Fruit fly (Drosophila melanogaster) whole organism, embryonic: ENCODE results near the gene CG9747.

ENCODE experiments used
- Bdp1 ChIP-seq: fragments of 200-800 bp; sonication (Bioruptor generic); optimal IDR thresholded peaks from 3 replicates; lab custom pipeline; 2016; ENCODE audit warnings: missing biosample characterization, missing genetic modification characterization
- CG10321 ChIP-seq: fragments of 200-800 bp; sonication (Bioruptor generic); IDR thresholded peaks from 2 replicates; pipeline ENCODE4 v1.3.6; 2022; ENCODE audit warnings: missing biosample characterization, missing genetic modification characterization
- CG11695 ChIP-seq: fragments of 200-800 bp; sonication (Bioruptor generic); IDR thresholded peaks from 3 replicates; pipeline ENCODE4 v1.3.6; 2022; ENCODE audit warnings: missing biosample characterization, missing genetic modification characterization
- CG12155 ChIP-seq: fragments of 200-800 bp; sonication (Bioruptor generic); optimal IDR thresholded peaks from 3 replicates; lab custom pipeline; 2016; ENCODE audit warnings: missing biosample characterization, missing genetic modification characterization
- CG12942 ChIP-seq: fragments of 200-800 bp; sonication (Bioruptor generic); optimal IDR thresholded peaks from 3 replicates; lab custom pipeline; 2016; ENCODE audit warnings: missing biosample characterization, missing genetic modification characterization
- CG16815 ChIP-seq: fragments of 200-800 bp; sonication (Bioruptor generic); optimal IDR thresholded peaks from 3 replicates; lab custom pipeline; 2017; ENCODE audit warnings: missing biosample characterization, mild to moderate bottlenecking, missing genetic modification characterization
- CG17802 ChIP-seq: fragments of 200-800 bp; sonication (Bioruptor generic); optimal IDR thresholded peaks from 2 replicates; lab custom pipeline; 2018; ENCODE audit warnings: missing biosample characterization, mild to moderate bottlenecking, missing genetic modification characterization, moderate library complexity
- CG18262 ChIP-seq: fragments of 200-800 bp; optimal IDR thresholded peaks from 3 replicates; lab custom pipeline; 2019; ENCODE audit warnings: missing biosample characterization, mild to moderate bottlenecking, missing genetic modification characterization, moderate library complexity
- CG2875 ChIP-seq: fragments of 200-800 bp; sonication (Bioruptor generic); optimal IDR thresholded peaks from 2 replicates; lab custom pipeline; 2017; ENCODE audit warnings: missing biosample characterization, mild to moderate bottlenecking, missing genetic modification characterization, missing genetic modification reagents
- CG30431 ChIP-seq: fragments of 200-800 bp; sonication (Bioruptor generic); optimal IDR thresholded peaks from 2 replicates; lab custom pipeline; 2017; ENCODE audit warnings: missing biosample characterization, missing genetic modification characterization
- CG31441 ChIP-seq: fragments of 200-800 bp; sonication (Bioruptor generic); IDR thresholded peaks from 2 replicates; pipeline ENCODE4 v1.3.6; 2022; ENCODE audit warnings: missing biosample characterization, missing genetic modification characterization
- CG3726 ChIP-seq: fragments of 200-800 bp; sonication (Bioruptor generic); IDR thresholded peaks from 3 replicates; pipeline ENCODE4, ENCODE4 v1.3.6; 2022; ENCODE audit warnings: missing biosample characterization, missing genetic modification characterization
- CG43689 ChIP-seq: fragments of 200-800 bp; sonication (Bioruptor generic); IDR thresholded peaks from 2 replicates; pipeline ENCODE4 v1.3.6; 2022; ENCODE audit warnings: missing biosample characterization, missing genetic modification characterization
- CG4404 ChIP-seq: fragments of 200-800 bp; sonication (Bioruptor generic); IDR thresholded peaks from 2 replicates; pipeline ENCODE4 v1.3.6; 2022; ENCODE audit warnings: missing biosample characterization, missing genetic modification characterization
- CG8281 ChIP-seq: fragments of 200-800 bp; sonication (Bioruptor generic); optimal IDR thresholded peaks from 2 replicates; lab custom pipeline; 2018; ENCODE audit warnings: missing biosample characterization, mild to moderate bottlenecking, missing genetic modification characterization, moderate library complexity
- CG8924 ChIP-seq: fragments of 200-800 bp; optimal IDR thresholded peaks from 3 replicates; lab custom pipeline; 2019; ENCODE audit warnings: missing biosample characterization, mild to moderate bottlenecking, missing genetic modification characterization, moderate library complexity
- CG9876 ChIP-seq: fragments of 200-800 bp; sonication (Bioruptor generic); optimal IDR thresholded peaks from 2 replicates; lab custom pipeline; 2016; ENCODE audit warnings: missing biosample characterization, missing genetic modification characterization
- CHES-1-like ChIP-seq: fragments of 200-800 bp; sonication (Bioruptor generic); optimal IDR thresholded peaks from 2 replicates; lab custom pipeline; 2016; ENCODE audit warnings: missing biosample characterization, missing genetic modification characterization
- Dip3 ChIP-seq: fragments of 200-800 bp; sonication (Bioruptor generic); optimal IDR thresholded peaks from 3 replicates; lab custom pipeline; 2016; ENCODE audit warnings: missing biosample characterization, missing genetic modification characterization
- E2f2 ChIP-seq: fragments of 200-800 bp; sonication (Bioruptor generic); IDR thresholded peaks from 2 replicates; pipeline ENCODE4 v1.3.6; 2022; ENCODE audit warnings: missing biosample characterization, missing genetic modification characterization
- Fer2 ChIP-seq: fragments of 200-800 bp; sonication (Bioruptor generic); optimal IDR thresholded peaks from 2 replicates; lab custom pipeline; 2018; ENCODE audit warnings: missing biosample characterization, mild to moderate bottlenecking, missing genetic modification characterization, moderate library complexity
- Fer3 ChIP-seq: fragments of 200-800 bp; sonication (Bioruptor generic); optimal IDR thresholded peaks from 2 replicates; lab custom pipeline; 2018; ENCODE audit warnings: missing biosample characterization, mild to moderate bottlenecking, missing genetic modification characterization, moderate library complexity
- HLH3B ChIP-seq: fragments of 200-800 bp; sonication (Bioruptor generic); IDR thresholded peaks from 2 replicates; pipeline ENCODE4 v1.3.6; 2022; ENCODE audit warnings: missing biosample characterization, missing genetic modification characterization
- HLHmδ ChIP-seq: fragments of 200-800 bp; sonication (Bioruptor generic); optimal IDR thresholded peaks from 2 replicates; lab custom pipeline; 2018; ENCODE audit warnings: missing biosample characterization, mild to moderate bottlenecking, missing genetic modification characterization, moderate library complexity
- HmgZ ChIP-seq: fragments of 200-800 bp; sonication (Bioruptor generic); optimal IDR thresholded peaks from 2 replicates; lab custom pipeline; 2018; ENCODE audit warnings: missing biosample characterization, mild to moderate bottlenecking, missing genetic modification characterization
- NC2α ChIP-seq: fragments of 200-800 bp; sonication (Bioruptor generic); optimal IDR thresholded peaks from 2 replicates; lab custom pipeline; 2016; ENCODE audit warnings: missing biosample characterization, missing genetic modification characterization
- NC2β ChIP-seq: fragments of 200-800 bp; sonication (Bioruptor generic); optimal IDR thresholded peaks from 2 replicates; lab custom pipeline; 2016; ENCODE audit warnings: missing biosample characterization, missing genetic modification characterization
- Oli ChIP-seq: fragments of 200-800 bp; sonication (Bioruptor generic); optimal IDR thresholded peaks from 2 replicates; lab custom pipeline; 2018; ENCODE audit warnings: missing biosample characterization, mild to moderate bottlenecking, missing genetic modification characterization, moderate library complexity
- Optix ChIP-seq: fragments of 200-800 bp; sonication (Bioruptor generic); IDR thresholded peaks from 3 replicates; pipeline ENCODE4 v1.3.6; 2022; ENCODE audit warnings: missing biosample characterization, missing genetic modification characterization
- Ravus ChIP-seq: fragments of 200-800 bp; sonication (Bioruptor generic); IDR thresholded peaks from 2 replicates; pipeline ENCODE4 v1.3.6; 2022; ENCODE audit warnings: missing biosample characterization, missing genetic modification characterization
- TFAM ChIP-seq: fragments of 200-800 bp; sonication (Bioruptor generic); optimal IDR thresholded peaks from 2 replicates; lab custom pipeline; 2017; ENCODE audit warnings: missing biosample characterization, missing genetic modification characterization, inconsistent platforms
- Vsx1 ChIP-seq: fragments of 200-800 bp; sonication (Bioruptor generic); optimal IDR thresholded peaks from 2 replicates; lab custom pipeline; 2017; ENCODE audit warnings: missing biosample characterization, mild to moderate bottlenecking, missing genetic modification characterization, missing genetic modification reagents
- al ChIP-seq: fragments of 200-800 bp; sonication (Bioruptor generic); IDR thresholded peaks from 2 replicates; pipeline ENCODE4 v1.3.6; 2022; ENCODE audit warnings: missing biosample characterization, missing genetic modification characterization
- crp ChIP-seq, 2 experiments: fragments of 200-800 bp; sonication (Bioruptor generic); optimal IDR thresholded peaks; 2 replicates in 1 of 2; 3 replicates in 1 of 2; lab custom pipeline; 2017; ENCODE audit warnings: missing biosample characterization in 2 of 2, missing genetic modification characterization in 2 of 2, mild to moderate bottlenecking in 1 of 2, moderate library complexity in 1 of 2
- da ChIP-seq: fragments of 200-800 bp; sonication (Bioruptor generic); optimal IDR thresholded peaks from 2 replicates; lab custom pipeline; 2016; ENCODE audit warnings: missing biosample characterization, missing genetic modification characterization
- dmrt99B ChIP-seq: fragments of 200-800 bp; sonication (Bioruptor generic); optimal IDR thresholded peaks from 2 replicates; lab custom pipeline; 2018; ENCODE audit warnings: missing biosample characterization, mild to moderate bottlenecking, missing genetic modification characterization, moderate library complexity
- fd102C ChIP-seq: fragments of 200-800 bp; sonication (Bioruptor generic); optimal IDR thresholded peaks from 2 replicates; lab custom pipeline; 2018; ENCODE audit warnings: missing biosample characterization, mild to moderate bottlenecking, missing genetic modification characterization, moderate library complexity
- gcm ChIP-seq: fragments of 200-800 bp; sonication (Bioruptor generic); optimal IDR thresholded peaks from 2 replicates; lab custom pipeline; 2019; ENCODE audit warnings: missing biosample characterization, mild to moderate bottlenecking, missing genetic modification characterization, moderate library complexity
- gro ChIP-seq: fragments of 200-800 bp; sonication (Bioruptor generic); optimal IDR thresholded peaks from 2 replicates; lab custom pipeline; 2016; ENCODE audit warnings: missing biosample characterization, missing genetic modification characterization
- gt ChIP-seq: fragments of 200-800 bp; sonication (Bioruptor generic); IDR thresholded peaks from 2 replicates; pipeline ENCODE4 v1.3.6; 2022; ENCODE audit warnings: missing biosample characterization, missing genetic modification characterization
- inv ChIP-seq: fragments of 200-800 bp; sonication (Bioruptor generic); IDR thresholded peaks from 2 replicates; pipeline ENCODE4 v1.3.6; 2022; ENCODE audit warnings: missing biosample characterization, missing genetic modification characterization; ENCODE audit not compliant: partially characterized antibody
- lab ChIP-seq: fragments of 200-800 bp; sonication (Bioruptor generic); optimal IDR thresholded peaks from 3 replicates; lab custom pipeline; 2017; ENCODE audit warnings: missing biosample characterization, missing genetic modification characterization, mild to moderate bottlenecking, moderate library complexity, missing genetic modification reagents
- maf-S ChIP-seq: fragments of 200-800 bp; sonication (Bioruptor generic); optimal IDR thresholded peaks from 2 replicates; lab custom pipeline; 2016; ENCODE audit warnings: missing biosample characterization, missing genetic modification characterization
- nom ChIP-seq: fragments of 200-800 bp; sonication (Bioruptor generic); optimal IDR thresholded peaks from 2 replicates; lab custom pipeline; 2017; ENCODE audit warnings: missing biosample characterization, missing genetic modification characterization, mild to moderate bottlenecking, moderate library complexity, missing genetic modification reagents
- peb ChIP-seq: fragments of 200-800 bp; sonication (Bioruptor generic); IDR thresholded peaks from 2 replicates; pipeline ENCODE4 v1.3.6; 2022; ENCODE audit warnings: missing biosample characterization, missing genetic modification characterization
- slbo ChIP-seq: fragments of 200-800 bp; sonication (Bioruptor generic); IDR thresholded peaks from 2 replicates; pipeline ENCODE4 v1.3.6; 2022; ENCODE audit warnings: missing biosample characterization, missing genetic modification characterization
- sob ChIP-seq: fragments of 200-800 bp; sonication (Bioruptor generic); IDR thresholded peaks from 2 replicates; pipeline ENCODE4 v1.3.6; 2022; ENCODE audit warnings: missing biosample characterization, missing genetic modification characterization
- stwl ChIP-seq: fragments of 200-800 bp; sonication (Bioruptor generic); optimal IDR thresholded peaks from 3 replicates; lab custom pipeline; 2018; ENCODE audit warnings: missing biosample characterization, mild to moderate bottlenecking, missing genetic modification characterization, moderate library complexity
- tio ChIP-seq: fragments of 200-800 bp; sonication (Bioruptor generic); optimal IDR thresholded peaks from 2 replicates; lab custom pipeline; 2017; ENCODE audit warnings: missing biosample characterization, missing genetic modification characterization, inconsistent platforms

Gene CG9747

DNA sequence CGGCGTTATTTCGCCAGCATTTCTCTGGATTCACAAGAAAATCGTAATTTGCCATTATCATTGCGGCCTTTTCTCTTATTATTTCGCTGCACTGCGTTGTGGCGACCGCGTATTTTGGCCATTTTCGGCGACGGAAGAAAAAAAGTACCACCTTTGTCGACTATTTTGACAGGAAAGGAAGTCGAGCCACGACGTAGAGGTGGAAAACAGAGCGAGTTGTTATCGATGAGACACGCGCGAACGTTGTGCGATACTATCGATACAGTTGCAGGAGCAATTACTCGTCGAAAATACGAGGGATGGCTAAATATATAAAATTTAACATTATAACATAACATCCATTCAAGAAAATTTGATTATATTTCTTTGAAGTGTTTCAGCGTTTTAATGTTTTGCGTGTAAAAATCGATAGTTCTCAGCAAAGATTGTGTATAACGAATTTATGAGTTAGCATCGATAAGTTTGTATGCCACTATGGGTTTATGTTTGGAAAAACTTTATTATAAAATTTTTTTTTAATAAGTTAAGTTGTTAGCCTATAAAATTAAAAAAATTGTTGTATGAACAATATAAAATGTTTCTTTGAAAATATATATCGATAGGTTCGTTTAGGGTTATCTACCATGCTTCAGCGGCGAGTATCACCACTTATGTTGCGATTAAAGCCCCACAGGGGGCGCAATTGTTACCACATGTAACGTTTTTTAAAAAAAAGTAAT, 17.9 kb upstream of the CG9747 start, which contains the start of gene RpS7 (continued):
- TF ChIP-seq CG17802 (tag; lab: Kevin White, UChicago): peak; percentile 60
- TF ChIP-seq CG16815 (GFP tag; lab: Kevin White, UChicago): no peak
- peak; percentile 28; the same call in 1 of the 2 replicates for TF ChIP-seq CG4404 (GFP tag; lab: Robert Waterston, UW)
- peak; percentile 32 for TF ChIP-seq CHES-1-like
- TF ChIP-seq CG11695 (GFP tag; lab: Robert Waterston, UW): peak; percentile 79
- TF ChIP-seq inv: peak; percentile 98
- TF ChIP-seq Fer3 (tag; lab: Kevin White, UChicago): peak; percentile 72
- TF ChIP-seq TFAM (GFP tag; lab: Kevin White, UChicago): peak; percentile 20
- TF ChIP-seq lab (GFP tag; lab: Kevin White, UChicago): peak; percentile 89
- TF ChIP-seq slbo (GFP tag; lab: Robert Waterston, UW): peak; percentile 80
- peak; percentile 27 for TF ChIP-seq Fer2 (tag; lab: Kevin White, UChicago)
- peak; percentile 69 for TF ChIP-seq CG18262
- TF ChIP-seq CG10321: peak; percentile 39; the same call in 1 of the 2 replicates
- peak; percentile 76 for TF ChIP-seq CG3726 (GFP tag; lab: Robert Waterston, UW)
- peak; percentile 70 for TF ChIP-seq HLH3B (GFP tag; lab: Robert Waterston, UW)
- peak; percentile 45 for TF ChIP-seq Dip3
- peak; percentile 45 for TF ChIP-seq gro (GFP tag; lab: Kevin White, UChicago)
- no peak; the same call in 1 of the 2 replicates for TF ChIP-seq al
- TF ChIP-seq CG12942 (GFP tag; lab: Kevin White, UChicago): peak; percentile 2
- TF ChIP-seq Optix (GFP tag; lab: Robert Waterston, UW): peak; percentile 69; the same call in 2 of the 3 replicates
- peak; percentile 17; the same call in 1 of the 2 replicates for TF ChIP-seq gt
- TF ChIP-seq fd102C (GFP tag; lab: Kevin White, UChicago): peak; percentile 63
- TF ChIP-seq CG2875 (GFP tag; lab: Kevin White, UChicago): peak; percentile 67
- no peak for TF ChIP-seq da (GFP tag; lab: Kevin White, UChicago)
- TF ChIP-seq stwl (tag; lab: Kevin White, UChicago): peak; percentile 55
- peak; percentile 79 for TF ChIP-seq sob
- TF ChIP-seq CG31441 (GFP tag; lab: Robert Waterston, UW): peak; percentile 79
- no peak for TF ChIP-seq NC2α (GFP tag; lab: Kevin White, UChicago)
- TF ChIP-seq Ravus (GFP tag; lab: Robert Waterston, UW): no peak
- TF ChIP-seq nom (GFP tag; lab: Kevin White, UChicago): peak; percentile 90
- TF ChIP-seq CG43689: peak; percentile 57; the same call in 1 of the 2 replicates
- peak; percentile 62 for TF ChIP-seq CG8924
- peak; percentile 44; the same call in 1 of the 2 replicates for TF ChIP-seq E2f2 (GFP tag; lab: Robert Waterston, UW)
- peak; percentile 30 for TF ChIP-seq CG30431 (GFP tag; lab: Kevin White, UChicago)
- TF ChIP-seq maf-S (GFP tag; lab: Kevin White, UChicago): no peak
- TF ChIP-seq CG12155 (GFP tag; lab: Kevin White, UChicago): peak; percentile 72
- TF ChIP-seq crp (GFP tag; optimal IDR thresholded peaks at IDR 0.05; lab: Kevin White, UChicago): peak in 1 of 2 experiments; percentile 35
- peak; percentile 27 for TF ChIP-seq CG8281 (tag; lab: Kevin White, UChicago)
- peak; percentile 46 for TF ChIP-seq Oli
- peak; percentile 38 for TF ChIP-seq CG9876 (GFP tag; lab: Kevin White, UChicago)
- TF ChIP-seq gcm (GFP tag; lab: Kevin White, UChicago): peak; percentile 74
- TF ChIP-seq dmrt99B: peak; percentile 74
- TF ChIP-seq Vsx1: peak; percentile 74
- TF ChIP-seq NC2β (GFP tag; lab: Kevin White, UChicago): peak; percentile 93
- peak; percentile 53 for TF ChIP-seq Bdp1 (GFP tag; lab: Kevin White, UChicago)
- peak; percentile 62; the same call in 1 of the 2 replicates for TF ChIP-seq peb (GFP tag; lab: Robert Waterston, UW)
- peak; percentile 96 for TF ChIP-seq HLHmδ (GFP tag; lab: Kevin White, UChicago)
- peak; percentile 58 for TF ChIP-seq tio
- peak; percentile 31 for TF ChIP-seq HmgZ (tag; lab: Kevin White, UChicago)
